Fruit fly (Drosophila melanogaster): ENCODE measurements around the gene Srp68.

The Srp68 gene

DNA sequence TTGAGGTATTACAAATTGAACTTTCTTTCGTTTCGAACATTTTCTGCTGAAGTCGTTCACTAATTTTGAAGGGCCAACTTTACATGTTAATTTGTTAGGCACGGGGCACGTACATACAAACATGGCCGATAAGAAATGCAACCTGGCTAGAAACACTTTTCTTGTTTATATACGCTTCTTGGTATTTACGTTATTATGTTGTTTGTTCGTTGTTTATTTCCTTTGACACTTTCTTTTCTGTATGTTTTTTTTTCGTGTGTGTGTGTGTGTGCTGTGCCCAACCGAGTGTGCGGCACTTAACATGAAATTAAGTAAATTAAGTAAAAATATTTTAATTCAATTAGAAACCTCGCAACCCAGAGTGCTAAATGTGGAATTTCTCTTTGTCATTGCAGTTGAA, 49.2 kb upstream of the Srp68 start (continued):
- no peak for TF ChIP-seq eyg (GFP tag; optimal IDR thresholded peaks at IDR 0.05)
- TF ChIP-seq stwl (tag; optimal IDR thresholded peaks at IDR 0.05) = no peak
- TF ChIP-seq usp (GFP tag; optimal IDR thresholded peaks at IDR 0.05) = no peak
- peak; percentile 63 for TF ChIP-seq CG33557 (GFP tag; optimal IDR thresholded peaks at IDR 0.05)
- TF ChIP-seq CG10959 (GFP tag; IDR thresholded peaks at IDR 0.05) = no peak
- TF ChIP-seq fd3F (GFP tag; optimal IDR thresholded peaks at IDR 0.05) = no peak
- TF ChIP-seq Doc3 (GFP tag; IDR thresholded peaks at IDR 0.05; ENCODE audit: partially characterized antibody) = no peak
- TF ChIP-seq nerfin-1 (tag; optimal IDR thresholded peaks at IDR 0.05) = peak; percentile 23
- TF ChIP-seq CG13287 (GFP tag; IDR thresholded peaks at IDR 0.05; ENCODE audit: partially characterized antibody) = no peak
- no peak for TF ChIP-seq vnd (GFP tag; IDR thresholded peaks at IDR 0.05; ENCODE audit: partially characterized antibody)
- TF ChIP-seq Mrtf (GFP tag; IDR thresholded peaks at IDR 0.05) = no peak
- no peak for TF ChIP-seq ap (GFP tag; IDR thresholded peaks at IDR 0.05)
- TF ChIP-seq CG18011 (GFP tag; optimal IDR thresholded peaks at IDR 0.05) = no peak
- TF ChIP-seq dan (GFP tag; IDR thresholded peaks at IDR 0.05) = no peak
- no peak for TF ChIP-seq Ravus (GFP tag; IDR thresholded peaks at IDR 0.05)
- no peak for TF ChIP-seq CG7963 (GFP tag; IDR thresholded peaks at IDR 0.05; ENCODE audit: partially characterized antibody)
- no peak for TF ChIP-seq trh (GFP tag; optimal IDR thresholded peaks at IDR 0.05)
- TF ChIP-seq CG4820 (GFP tag; optimal IDR thresholded peaks at IDR 0.05) = no peak
- no peak for TF ChIP-seq abd-A (tag; optimal IDR thresholded peaks at IDR 0.05)
- peak; percentile 29 for TF ChIP-seq CG18262 (tag; optimal IDR thresholded peaks at IDR 0.05)
- no peak for TF ChIP-seq CG3065 (GFP tag; optimal IDR thresholded peaks at IDR 0.05)
- TF ChIP-seq CG31365 (tag; optimal IDR thresholded peaks at IDR 0.05) = peak; percentile 5
- TF ChIP-seq slbo (GFP tag; IDR thresholded peaks at IDR 0.05) = no peak
- no peak for TF ChIP-seq CG8359 (GFP tag; optimal IDR thresholded peaks at IDR 0.05; ENCODE audit: borderline replicate concordance)
- TF ChIP-seq CG6689 (GFP tag; IDR thresholded peaks at IDR 0.05) = no peak
- TF ChIP-seq Elba2 (GFP tag; optimal IDR thresholded peaks at IDR 0.05) = no peak
- TF ChIP-seq CG15479 (GFP tag; optimal IDR thresholded peaks at IDR 0.05) = no peak
- TF ChIP-seq dmrt11E (tag; optimal IDR thresholded peaks at IDR 0.05) = peak; percentile 23
- TF ChIP-seq CG13775 (GFP tag; optimal IDR thresholded peaks at IDR 0.05) = no peak
- TF ChIP-seq CG4328 (GFP tag; optimal IDR thresholded peaks at IDR 0.05) = peak; percentile 28
- peak; percentile 85 for TF ChIP-seq sens (GFP tag)
- TF ChIP-seq ara (GFP tag; IDR thresholded peaks at IDR 0.05) = peak; percentile 69
- TF ChIP-seq Sin3A (optimal IDR thresholded peaks at IDR 0.05) = no peak
- TF ChIP-seq CG2678 (tag; optimal IDR thresholded peaks at IDR 0.05) = peak; percentile 67
- TF ChIP-seq CG1647 (GFP tag; optimal IDR thresholded peaks at IDR 0.05) = peak; percentile 2
- peak; percentile 73 for TF ChIP-seq CG3407 (GFP tag; optimal IDR thresholded peaks at IDR 0.05)
- TF ChIP-seq CG10431 (GFP tag; optimal IDR thresholded peaks at IDR 0.05) = peak; percentile 79
- no peak for TF ChIP-seq CG17186 (GFP tag; optimal IDR thresholded peaks at IDR 0.05)
- no peak for TF ChIP-seq HmgZ (tag; optimal IDR thresholded peaks at IDR 0.05)
- TF ChIP-seq CG17802 (tag; optimal IDR thresholded peaks at IDR 0.05) = no peak
- TF ChIP-seq D19A (tag; optimal IDR thresholded peaks at IDR 0.05) = no peak
- TF ChIP-seq CG7839 (tag; optimal IDR thresholded peaks at IDR 0.05) = no peak
- peak; percentile 41 for TF ChIP-seq Sry-β (GFP tag; optimal IDR thresholded peaks at IDR 0.05)
- peak; percentile 10 for TF ChIP-seq ewg (GFP tag; optimal IDR thresholded peaks at IDR 0.05)
